Fruit fly (Drosophila melanogaster) S2 (cell line): ENCODE measurements around the gene CG4116.

ENCODE experiments used
- CG8478 ChIP-seq: fragments of >200 bp; optimal IDR thresholded peaks from 2 replicates; lab custom pipeline; 2018
- CTCF ChIP-seq, 2 experiments: fragments of >200 bp; optimal IDR thresholded peaks; 2 replicates each; lab custom pipeline; 2018

- no peak for TF ChIP-seq CTCF (optimal IDR thresholded peaks at IDR 0.05; lab: Kevin White, UChicago)
- TF ChIP-seq CG8478 (lab: Kevin White, UChicago), result no peak
Observed at dm6 chrX:3090930-3091329, 23.6 kb upstream of the CG4116 start.
